Fruit fly (Drosophila melanogaster): Measurements from ENCODE around the gene by.

- TF ChIP-seq CG3032 (tag; optimal IDR thresholded peaks at IDR 0.05) (no peak), Sox15 (GFP tag; optimal IDR thresholded peaks at IDR 0.05) (no peak), Blimp-1 (GFP tag; optimal IDR thresholded peaks at IDR 0.05) (no peak), CG11294 (GFP tag; IDR thresholded peaks at IDR 0.05) (no peak), CG8319 (GFP tag; optimal IDR thresholded peaks at IDR 0.05) (no peak), CG34406 (GFP tag; optimal IDR thresholded peaks at IDR 0.05) (no peak), dac (GFP tag; optimal IDR thresholded peaks at IDR 0.05) (no peak), OdsH (GFP tag; optimal IDR thresholded peaks at IDR 0.05) (no peak), salr (GFP tag; optimal IDR thresholded peaks at IDR 0.05) (no peak), CG6276 (GFP tag; optimal IDR thresholded peaks at IDR 0.05) (no peak)
Measured at dm6 chr3R:9510070-9510518, 22.7 kb downstream of the by start, which contains the start of gene rump.
